Worm (Caenorhabditis elegans) whole organism, L2 larva: Measurements from ENCODE around the gene srx-122.

Experiments
- C34F6.9 ChIP-seq: fragments of 150-350 bp; optimal IDR thresholded peaks from 2 replicates; lab custom pipeline; 2014; ENCODE audit warnings: missing biosample characterization, missing genetic modification characterization
- F13H6.1 ChIP-seq: sonication (generic microtip); optimal IDR thresholded peaks from 2 replicates; lab custom pipeline; 2016; ENCODE audit warnings: missing genetic modification characterization, missing compliant biosample characterization
- R02D3.7 ChIP-seq: fragments of 150-350 bp; optimal IDR thresholded peaks from 2 replicates; lab custom pipeline; 2014; ENCODE audit warnings: missing biosample characterization, missing genetic modification characterization
- Y55F3AM.14 ChIP-seq: fragments of 200-800 bp; sonication (Bioruptor generic); optimal IDR thresholded peaks from 2 replicates; lab custom pipeline; 2018; ENCODE audit warnings: mild to moderate bottlenecking, missing genetic modification characterization, missing compliant biosample characterization
- ZK546.5 ChIP-seq: sonication (generic microtip); optimal IDR thresholded peaks from 2 replicates; lab custom pipeline; 2017; ENCODE audit warnings: missing biosample characterization, missing genetic modification characterization
- aly-2 ChIP-seq: fragments of 150-350 bp; optimal IDR thresholded peaks from 2 replicates; lab custom pipeline; 2014; ENCODE audit warnings: missing biosample characterization, missing genetic modification characterization
- ama-1 ChIP-seq: fragments of 150-350 bp; optimal IDR thresholded peaks from 2 replicates; lab custom pipeline; 2018; ENCODE audit warnings: inconsistent platforms
- ceh-16 ChIP-seq: fragments of 150-350 bp; optimal IDR thresholded peaks from 2 replicates; lab custom pipeline; 2014; ENCODE audit warnings: missing biosample characterization, missing genetic modification characterization
- ceh-82 ChIP-seq: fragments of 150-350 bp; optimal IDR thresholded peaks from 2 replicates; lab custom pipeline; 2014; ENCODE audit warnings: missing biosample characterization, missing genetic modification characterization
- crh-2 ChIP-seq: sonication (generic microtip); optimal IDR thresholded peaks from 2 replicates; lab custom pipeline; 2017; ENCODE audit warnings: missing biosample characterization, missing genetic modification characterization
- dmd-4 ChIP-seq: sonication (generic microtip); optimal IDR thresholded peaks from 2 replicates; lab custom pipeline; 2017; ENCODE audit warnings: missing biosample characterization, missing genetic modification characterization
- egl-27 ChIP-seq: sonication (generic microtip); optimal IDR thresholded peaks from 3 replicates; lab custom pipeline; 2017; ENCODE audit warnings: missing biosample characterization, missing genetic modification reagents, missing genetic modification characterization
- elt-1 ChIP-seq: fragments of 150-350 bp; optimal IDR thresholded peaks from 2 replicates; lab custom pipeline; 2014; ENCODE audit warnings: missing biosample characterization, missing genetic modification characterization
- elt-3 ChIP-seq: sonication (generic microtip); optimal IDR thresholded peaks from 2 replicates; lab custom pipeline; 2017; ENCODE audit warnings: missing biosample characterization, missing genetic modification characterization
- fos-1 ChIP-seq: fragments of 150-350 bp; optimal IDR thresholded peaks from 2 replicates; lab custom pipeline; 2014; ENCODE audit warnings: missing biosample characterization, missing genetic modification characterization
- gmeb-1 ChIP-seq: fragments of 150-350 bp; optimal IDR thresholded peaks from 2 replicates; lab custom pipeline; 2014; ENCODE audit warnings: missing biosample characterization, missing genetic modification characterization
- lin-13 ChIP-seq: fragments of 150-350 bp; optimal IDR thresholded peaks from 2 replicates; lab custom pipeline; 2014; ENCODE audit warnings: missing biosample characterization, missing genetic modification reagents, missing genetic modification characterization
- lsy-2 ChIP-seq, 2 experiments: fragments of 150-350 bp in 1 of 2; sonication (generic microtip) in 1 of 2; optimal IDR thresholded peaks; 2 replicates each; lab custom pipeline; 2014 to 2017; ENCODE audit warnings: missing biosample characterization in 2 of 2, missing genetic modification characterization in 2 of 2
- mab-5 ChIP-seq: fragments of 150-350 bp; optimal IDR thresholded peaks from 2 replicates; lab custom pipeline; 2014; ENCODE audit warnings: missing biosample characterization, missing genetic modification characterization
- nhr-12 ChIP-seq: fragments of 150-350 bp; optimal IDR thresholded peaks from 2 replicates; lab custom pipeline; 2014; ENCODE audit warnings: missing biosample characterization, missing genetic modification characterization
- nhr-129 ChIP-seq: fragments of 150-350 bp; optimal IDR thresholded peaks from 2 replicates; lab custom pipeline; 2014; ENCODE audit warnings: missing biosample characterization, missing genetic modification characterization
- nhr-21 ChIP-seq: fragments of 150-350 bp; optimal IDR thresholded peaks from 2 replicates; lab custom pipeline; 2014; ENCODE audit warnings: missing biosample characterization, missing genetic modification characterization
- nhr-23 ChIP-seq: fragments of 150-350 bp; optimal IDR thresholded peaks from 2 replicates; lab custom pipeline; 2014; ENCODE audit warnings: missing biosample characterization, missing genetic modification reagents, missing genetic modification characterization
- nhr-6 ChIP-seq: fragments of 150-350 bp; optimal IDR thresholded peaks from 2 replicates; lab custom pipeline; 2014; ENCODE audit warnings: missing biosample characterization, missing genetic modification characterization
- nhr-77 ChIP-seq: fragments of 150-350 bp; optimal IDR thresholded peaks from 2 replicates; lab custom pipeline; 2014; ENCODE audit warnings: missing biosample characterization, missing genetic modification characterization
- peb-1 ChIP-seq: fragments of 150-350 bp; optimal IDR thresholded peaks from 2 replicates; lab custom pipeline; 2014; ENCODE audit warnings: missing biosample characterization, missing genetic modification characterization
- sem-4 ChIP-seq: fragments of 150-350 bp; optimal IDR thresholded peaks from 2 replicates; lab custom pipeline; 2014; ENCODE audit warnings: missing biosample characterization, missing genetic modification reagents, missing genetic modification characterization
- skn-1 ChIP-seq: sonication (generic microtip); optimal IDR thresholded peaks from 2 replicates; lab custom pipeline; 2017; ENCODE audit warnings: missing biosample characterization, missing genetic modification characterization
- sma-9 ChIP-seq, 2 experiments: fragments of 150-350 bp in 1 of 2; sonication (generic microtip) in 1 of 2; optimal IDR thresholded peaks; 2 replicates each; lab custom pipeline; 2014 to 2016; ENCODE audit warnings: missing genetic modification characterization in 2 of 2, mild to moderate bottlenecking in 1 of 2, missing biosample characterization in 1 of 2, missing compliant biosample characterization in 1 of 2, missing genetic modification reagents in 1 of 2, moderate library complexity in 1 of 2
- unc-55 ChIP-seq: fragments of 150-350 bp; sonication (generic microtip); optimal IDR thresholded peaks from 3 replicates; lab custom pipeline; 2014; ENCODE audit warnings: missing biosample characterization, missing genetic modification reagents, missing genetic modification characterization
- zag-1 ChIP-seq: fragments of 150-350 bp; optimal IDR thresholded peaks from 2 replicates; lab custom pipeline; 2014; ENCODE audit warnings: missing biosample characterization, missing genetic modification characterization
- ztf-1 ChIP-seq: fragments of 200-800 bp; sonication (Bioruptor generic); conservative IDR thresholded peaks from 2 replicates; pipeline ENCODE4 v1.3.6; 2022; ENCODE audit warnings: missing genetic modification characterization, missing compliant biosample characterization

The srx-122 gene

DNA sequence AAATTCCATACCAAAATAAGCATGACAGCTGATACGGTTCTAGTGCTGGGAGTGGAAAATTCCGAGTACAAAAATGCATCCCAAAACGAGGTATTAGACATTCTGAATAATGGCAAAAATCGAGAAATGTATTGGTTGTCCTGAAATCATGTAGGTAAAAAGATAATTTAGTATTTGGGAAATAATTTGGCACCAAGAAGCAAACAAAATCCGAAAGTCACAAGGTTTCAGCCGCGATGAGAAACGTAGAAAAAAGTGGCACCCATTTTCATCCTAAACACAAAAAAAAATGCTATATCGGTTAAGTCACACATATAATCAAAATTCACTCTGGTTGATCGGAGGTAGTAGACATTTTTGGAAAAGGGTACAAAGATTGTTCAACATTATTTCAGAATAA lies at the start of gene srx-122:
TSS of gene srx-122 (minus strand) at position 101 of the 400 bp plus-strand sequence.
- no peak for TF ChIP-seq R02D3.7 (tag; lab: Kevin White, UChicago)
- TF ChIP-seq sem-4 (tag; lab: Kevin White, UChicago), result no peak
- TF ChIP-seq zag-1, result no peak
- TF ChIP-seq elt-1 (tag; lab: Kevin White, UChicago), result no peak
- TF ChIP-seq nhr-6 (tag; lab: Kevin White, UChicago), result no peak
- TF ChIP-seq elt-3 (tag; lab: Kevin White, UChicago), result no peak

DNA sequence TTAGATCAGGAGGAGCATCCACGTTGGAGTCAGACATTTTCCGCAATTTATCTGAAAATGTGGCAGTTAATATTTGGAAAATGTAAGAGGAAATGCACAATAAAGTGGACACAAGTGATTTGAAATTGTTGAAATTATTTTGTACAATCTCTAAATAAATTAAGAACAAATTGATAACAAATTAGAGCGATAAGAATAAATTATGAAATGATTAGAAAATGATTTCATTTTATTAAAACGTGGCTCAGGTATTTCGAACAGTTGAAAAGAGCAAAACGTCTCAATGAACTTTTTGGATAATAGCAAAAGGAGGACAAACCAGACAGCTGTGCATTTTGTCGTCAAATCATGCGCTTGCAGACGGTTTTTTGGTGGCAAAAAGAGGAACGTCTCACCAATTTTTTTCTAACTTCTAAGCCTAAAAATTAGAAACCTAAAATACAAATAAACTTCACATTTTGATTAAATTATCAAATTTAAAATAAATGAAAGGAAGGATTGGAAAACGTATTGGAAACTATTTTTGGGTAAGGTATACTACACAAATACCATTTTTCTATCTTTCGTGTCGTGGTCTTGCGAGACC lies 48.9 kb upstream of the srx-122 start, which contains the start of gene fbxa-65:
TSS of gene fbxa-65 (minus strand) at position 51 of the 586 bp plus-strand sequence.
- TF ChIP-seq elt-1 (tag; lab: Kevin White, UChicago), result no peak
- TF ChIP-seq C34F6.9 (tag; lab: Kevin White, UChicago), result peak; percentile 22
- TF ChIP-seq sma-9 (GFP tag; optimal IDR thresholded peaks at IDR 0.05; lab: Kevin White, UChicago), result peak; percentile 7
- TF ChIP-seq sma-9 (tag; optimal IDR thresholded peaks at IDR 0.05; lab: Kevin White, UChicago), result no peak
- no peak for TF ChIP-seq R02D3.7 (tag; lab: Kevin White, UChicago)
- no peak for TF ChIP-seq peb-1 (tag; lab: Kevin White, UChicago)
- TF ChIP-seq lsy-2 (tag; optimal IDR thresholded peaks at IDR 0.05; lab: Kevin White, UChicago), result peak in 1 of 2 experiments; percentile 19
- TF ChIP-seq ceh-16, result no peak

DNA sequence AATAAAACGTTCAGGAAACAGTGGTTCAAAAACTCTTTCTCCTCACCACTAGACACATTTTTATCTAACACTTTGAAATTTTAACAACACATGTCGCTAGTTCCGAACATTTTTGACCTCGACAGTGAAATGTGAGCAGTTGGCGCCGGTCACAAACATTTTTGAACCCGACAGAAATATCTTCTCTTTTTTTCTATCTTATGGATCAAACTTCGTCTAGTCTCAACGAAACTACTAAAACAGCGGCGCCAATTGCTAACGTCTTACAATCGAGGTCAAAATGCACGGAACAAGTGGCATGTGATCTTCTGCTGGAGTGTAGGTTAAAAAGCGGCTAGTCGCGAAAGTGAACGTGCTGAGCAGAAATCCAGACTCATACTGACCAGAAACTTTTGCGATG lies 46.3 kb upstream of the srx-122 start:
- TF ChIP-seq ZK546.5 (tag; lab: Kevin White, UChicago) (no peak), sma-9 (GFP tag; optimal IDR thresholded peaks at IDR 0.05; lab: Kevin White, UChicago) (peak; percentile 91), sma-9 (tag; optimal IDR thresholded peaks at IDR 0.05; lab: Kevin White, UChicago) (no peak), nhr-12 (no peak), skn-1 (tag; lab: Kevin White, UChicago) (no peak), fos-1 (tag; lab: Kevin White, UChicago) (no peak), aly-2 (tag; lab: Kevin White, UChicago) (no peak), ztf-1 (no peak), nhr-129 (tag; lab: Kevin White, UChicago) (no peak), gmeb-1 (no peak), nhr-23 (tag; lab: Kevin White, UChicago) (no peak), nhr-21 (tag; lab: Kevin White, UChicago) (no peak), dmd-4 (tag; lab: Kevin White, UChicago) (no peak), crh-2 (tag; lab: Kevin White, UChicago) (no peak), F13H6.1 (peak; percentile 80), elt-1 (tag; lab: Kevin White, UChicago) (no peak), unc-55 (GFP tag; lab: Kevin White, UChicago) (no peak)

DNA sequence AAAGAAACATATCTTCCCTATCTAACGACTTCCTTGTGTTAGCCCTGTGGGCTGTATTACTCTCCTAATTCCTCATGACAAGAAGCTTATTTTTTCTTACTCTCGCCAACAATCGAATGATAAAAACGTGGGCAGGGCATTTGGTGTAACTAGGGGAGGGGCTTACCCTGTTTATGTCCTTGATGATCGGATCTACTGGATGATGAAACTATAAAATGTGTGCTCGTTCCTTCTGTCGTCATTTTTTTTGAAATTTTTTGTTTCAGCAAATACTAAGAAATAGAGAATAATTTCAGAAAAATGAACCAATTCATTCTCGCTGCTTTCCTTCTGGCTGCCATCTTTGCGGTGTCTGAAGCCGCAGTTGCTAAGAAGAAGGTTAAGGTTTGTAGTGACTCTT lies 44.8 kb upstream of the srx-122 start, which contains the start of gene C17B7.3:
TSS of gene C17B7.3 (plus strand) at position 301 of the 400 bp plus-strand sequence.
- TF ChIP-seq Y55F3AM.14 (no peak), egl-27 (tag; lab: Kevin White, UChicago) (no peak), lin-13 (GFP tag; lab: Kevin White, UChicago) (no peak)

DNA sequence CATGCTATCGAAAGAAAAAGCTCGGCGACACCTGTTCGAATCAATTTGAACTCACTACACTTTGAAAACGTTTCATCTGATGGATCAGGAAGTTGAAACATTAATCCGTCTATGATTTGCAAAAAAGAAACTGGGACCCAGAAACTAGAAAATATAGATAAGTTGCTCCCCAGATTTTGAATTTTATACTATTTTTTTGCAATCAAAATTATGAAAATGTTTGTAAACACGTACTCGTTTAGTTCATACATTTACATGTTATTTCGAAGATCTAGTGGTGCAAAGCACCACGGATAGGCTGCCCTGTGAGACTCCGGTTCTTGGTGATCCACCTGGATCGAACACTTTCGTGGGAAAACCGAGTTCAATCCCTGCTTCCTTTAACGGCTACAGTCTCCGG lies 44.2 kb upstream of the srx-122 start, which contains the start of gene C17B7.10:
TSS of gene C17B7.10 (minus strand) at position 101 of the 400 bp plus-strand sequence.
- TF ChIP-seq sma-9 (GFP tag; optimal IDR thresholded peaks at IDR 0.05; lab: Kevin White, UChicago) (peak; percentile 40), sma-9 (tag; optimal IDR thresholded peaks at IDR 0.05; lab: Kevin White, UChicago) (no peak), nhr-23 (tag; lab: Kevin White, UChicago) (no peak)

DNA sequence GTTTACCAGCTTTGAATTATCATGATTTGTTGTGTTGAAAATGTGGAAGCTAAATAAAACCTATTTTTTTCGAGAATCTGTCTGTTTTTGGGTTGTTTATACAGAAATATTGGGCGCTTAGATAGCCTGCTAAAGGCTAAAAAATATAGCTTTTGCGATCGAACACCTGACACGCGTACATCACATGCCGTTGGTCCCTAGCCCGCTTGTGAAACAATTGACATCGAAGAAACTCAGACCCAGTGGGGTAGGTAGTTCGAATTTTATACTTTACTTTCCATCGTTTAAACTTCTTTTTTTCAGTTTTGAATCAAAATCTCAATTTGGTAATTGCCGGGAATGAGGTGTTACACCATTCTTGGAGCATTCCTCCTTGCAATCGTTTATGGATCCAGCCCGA lies 41.3 kb upstream of the srx-122 start, which contains the start of gene C17B7.4:
TSS of gene C17B7.4 (plus strand) at position 301 of the 400 bp plus-strand sequence.
- no peak for TF ChIP-seq ama-1 (lab: Kevin White, UChicago)
- no peak for TF ChIP-seq elt-1 (tag; lab: Kevin White, UChicago)
- no peak for TF ChIP-seq nhr-23 (tag; lab: Kevin White, UChicago)
- TF ChIP-seq mab-5 (tag; lab: Kevin White, UChicago), result no peak
- no peak for TF ChIP-seq nhr-77 (tag; lab: Kevin White, UChicago)
- no peak for TF ChIP-seq ceh-82 (tag; lab: Kevin White, UChicago)
